Worm (Caenorhabditis elegans): ENCODE results near the gene dyf-4.

- TF ChIP-seq ama-1 (optimal IDR thresholded peaks at IDR 0.05) (no peak), ces-1 (GFP tag; optimal IDR thresholded peaks at IDR 0.05) (no peak), F10B5.3 (tag; optimal IDR thresholded peaks at IDR 0.05) (no peak), Y75B8A.6 (GFP tag; IDR thresholded peaks at IDR 0.05) (no peak), hmg-1.1 (GFP tag; IDR thresholded peaks at IDR 0.05) (no peak), aly-2 (tag; optimal IDR thresholded peaks at IDR 0.05) (no peak), mxl-3 (GFP tag; optimal IDR thresholded peaks at IDR 0.05) (no peak)
Observed at ce11 chrV:12567850-12568249, 42.3 kb upstream of the dyf-4 start, which contains the start of gene E02A10.4.
